Fruit fly (Drosophila melanogaster) whole organism, embryonic: ENCODE measurements around the gene CG44362.

Source experiments
- CG10462 ChIP-seq: fragments of 200-800 bp; sonication (Bioruptor generic); optimal IDR thresholded peaks from 2 replicates; lab custom pipeline; 2016; ENCODE audit warnings: missing biosample characterization, missing genetic modification characterization
- CG10654 ChIP-seq: fragments of 200-800 bp; sonication (Bioruptor generic); optimal IDR thresholded peaks from 2 replicates; lab custom pipeline; 2016; ENCODE audit warnings: missing biosample characterization, missing genetic modification characterization
- CG10959 ChIP-seq: fragments of 200-800 bp; sonication (Bioruptor generic); IDR thresholded peaks from 2 replicates; pipeline ENCODE4 v1.3.6; 2022; ENCODE audit warnings: missing biosample characterization, missing genetic modification characterization
- CG11247 ChIP-seq: fragments of 200-800 bp; sonication (Bioruptor generic); IDR thresholded peaks from 2 replicates; pipeline ENCODE4 v1.3.6; 2022; ENCODE audit warnings: missing biosample characterization, missing genetic modification characterization
- CG12659 ChIP-seq: fragments of 200-800 bp; sonication (Bioruptor generic); optimal IDR thresholded peaks from 3 replicates; lab custom pipeline; 2017; ENCODE audit warnings: mild to moderate bottlenecking, missing biosample characterization, missing genetic modification reagents, missing genetic modification characterization
- CG13296 ChIP-seq: fragments of 200-800 bp; sonication (Bioruptor generic); optimal IDR thresholded peaks from 3 replicates; lab custom pipeline; 2018; ENCODE audit warnings: missing biosample characterization, mild to moderate bottlenecking, missing genetic modification characterization
- CG14860 ChIP-seq: fragments of 200-800 bp; sonication (Bioruptor generic); IDR thresholded peaks from 3 replicates; pipeline ENCODE4 v1.3.6; 2022; ENCODE audit warnings: missing biosample characterization, missing genetic modification characterization; ENCODE audit not compliant: partially characterized antibody
- CG1602 ChIP-seq: fragments of 200-800 bp; sonication (Bioruptor generic); optimal IDR thresholded peaks from 3 replicates; lab custom pipeline; 2016; ENCODE audit warnings: missing biosample characterization, missing genetic modification characterization
- CG1792 ChIP-seq: fragments of 200-800 bp; sonication (Bioruptor generic); optimal IDR thresholded peaks from 2 replicates; lab custom pipeline; 2016; ENCODE audit warnings: missing biosample characterization, missing genetic modification characterization
- CG18011 ChIP-seq: fragments of 200-800 bp; sonication (Bioruptor generic); optimal IDR thresholded peaks from 2 replicates; lab custom pipeline; 2017; ENCODE audit warnings: missing biosample characterization, missing genetic modification characterization, mild to moderate bottlenecking, moderate library complexity, missing genotype
- CG2199 ChIP-seq: fragments of 200-800 bp; sonication (Bioruptor generic); IDR thresholded peaks from 3 replicates; pipeline ENCODE4 v1.3.6; 2022; ENCODE audit warnings: missing biosample characterization, missing genetic modification characterization
- CG2678 ChIP-seq: fragments of 200-800 bp; sonication (Bioruptor generic); optimal IDR thresholded peaks from 3 replicates; lab custom pipeline; 2019; ENCODE audit warnings: missing biosample characterization, mild to moderate bottlenecking, missing genetic modification characterization, moderate library complexity
- CG3065 ChIP-seq: fragments of 200-800 bp; sonication (Bioruptor generic); optimal IDR thresholded peaks from 2 replicates; lab custom pipeline; 2016; ENCODE audit warnings: missing biosample characterization, missing genetic modification characterization
- CG32772 ChIP-seq: fragments of 200-800 bp; sonication (Bioruptor generic); IDR thresholded peaks from 2 replicates; pipeline ENCODE4 v1.3.6; 2022; ENCODE audit warnings: missing biosample characterization, missing genetic modification characterization
- CG3726 ChIP-seq: fragments of 200-800 bp; sonication (Bioruptor generic); IDR thresholded peaks from 3 replicates; pipeline ENCODE4, ENCODE4 v1.3.6; 2022; ENCODE audit warnings: missing biosample characterization, missing genetic modification characterization
- CG3838 ChIP-seq: fragments of 200-800 bp; sonication (Bioruptor generic); optimal IDR thresholded peaks from 3 replicates; lab custom pipeline; 2016; ENCODE audit warnings: missing biosample characterization, missing genetic modification characterization
- CG4707 ChIP-seq: fragments of 200-800 bp; sonication (Bioruptor generic); optimal IDR thresholded peaks from 2 replicates; lab custom pipeline; 2018; ENCODE audit warnings: missing biosample characterization, mild to moderate bottlenecking, missing genetic modification characterization, moderate library complexity
- CG8388 ChIP-seq: fragments of 200-800 bp; sonication (Bioruptor generic); optimal IDR thresholded peaks from 2 replicates; lab custom pipeline; 2019; ENCODE audit warnings: missing biosample characterization, mild to moderate bottlenecking, missing genetic modification characterization, moderate library complexity
- D19A ChIP-seq: fragments of 200-800 bp; optimal IDR thresholded peaks from 3 replicates; lab custom pipeline; 2019; ENCODE audit warnings: missing biosample characterization, mild to moderate bottlenecking, missing genetic modification characterization, moderate library complexity
- D19B ChIP-seq: fragments of 200-800 bp; sonication (Bioruptor generic); optimal IDR thresholded peaks from 2 replicates; lab custom pipeline; 2017; ENCODE audit warnings: missing biosample characterization, mild to moderate bottlenecking, missing genetic modification characterization
- Dip2 ChIP-seq: fragments of 200-800 bp; sonication (Bioruptor generic); IDR thresholded peaks from 2 replicates; pipeline ENCODE4 v1.3.6; 2022; ENCODE audit warnings: missing biosample characterization, missing genetic modification characterization
- E2f1 ChIP-seq: fragments of 200-800 bp; sonication (Bioruptor generic); IDR thresholded peaks from 2 replicates; pipeline ENCODE4 v1.3.6; 2022; ENCODE audit warnings: missing biosample characterization, missing genetic modification characterization
- ERR ChIP-seq: fragments of 200-800 bp; sonication (Bioruptor generic); optimal IDR thresholded peaks from 2 replicates; lab custom pipeline; 2016; ENCODE audit warnings: missing biosample characterization, missing genetic modification characterization
- H15 ChIP-seq: fragments of 200-800 bp; sonication (Bioruptor generic); IDR thresholded peaks from 3 replicates; pipeline ENCODE4 v1.3.6; 2022; ENCODE audit warnings: missing biosample characterization, missing genetic modification characterization
- HLH4C ChIP-seq: fragments of 200-800 bp; sonication (Bioruptor generic); IDR thresholded peaks from 3 replicates; pipeline ENCODE4 v1.3.6; 2022; ENCODE audit warnings: missing biosample characterization, missing genetic modification characterization; ENCODE audit not compliant: partially characterized antibody
- HLH54F ChIP-seq: fragments of 200-800 bp; sonication (Bioruptor generic); optimal IDR thresholded peaks from 3 replicates; lab custom pipeline; 2016; ENCODE audit warnings: missing biosample characterization, missing genetic modification characterization
- Hr3 ChIP-seq: fragments of 200-800 bp; sonication (Bioruptor generic); optimal IDR thresholded peaks from 3 replicates; lab custom pipeline; 2016; ENCODE audit warnings: missing biosample characterization, missing genetic modification characterization
- Hr51 ChIP-seq, 2 experiments: fragments of 200-800 bp; sonication (Bioruptor generic); optimal IDR thresholded peaks; 2 replicates in 1 of 2; 3 replicates in 1 of 2; lab custom pipeline; 2016 to 2018; ENCODE audit warnings: missing biosample characterization in 2 of 2, missing genetic modification characterization in 2 of 2, mild to moderate bottlenecking in 1 of 2, moderate library complexity in 1 of 2
- MTF-1 ChIP-seq: fragments of 200-800 bp; sonication (Bioruptor generic); optimal IDR thresholded peaks from 2 replicates; lab custom pipeline; 2018; ENCODE audit warnings: missing biosample characterization, mild to moderate bottlenecking, missing genetic modification characterization, borderline replicate concordance
- Mes4 ChIP-seq: fragments of 200-800 bp; sonication (Bioruptor generic); optimal IDR thresholded peaks from 2 replicates; lab custom pipeline; 2016; ENCODE audit warnings: missing biosample characterization, missing genetic modification characterization
- Neu2 ChIP-seq: fragments of 200-800 bp; sonication (Bioruptor generic); optimal IDR thresholded peaks from 3 replicates; lab custom pipeline; 2016; ENCODE audit warnings: missing biosample characterization, missing genetic modification characterization, borderline replicate concordance
- Rx ChIP-seq: fragments of 200-800 bp; sonication (Bioruptor generic); IDR thresholded peaks from 2 replicates; pipeline ENCODE4 v1.3.6; 2022; ENCODE audit warnings: missing biosample characterization, missing genetic modification characterization
- aop ChIP-seq: fragments of 200-800 bp; sonication (Bioruptor generic); IDR thresholded peaks from 2 replicates; pipeline ENCODE4 v1.3.6; 2022; ENCODE audit warnings: missing biosample characterization, missing genetic modification characterization
- bbx ChIP-seq: fragments of 200-800 bp; sonication (Bioruptor generic); IDR thresholded peaks from 2 replicates; pipeline ENCODE4 v1.3.6; 2022; ENCODE audit warnings: missing biosample characterization, missing genetic modification characterization; ENCODE audit not compliant: partially characterized antibody
- br ChIP-seq: fragments of >200 bp; optimal IDR thresholded peaks from 2 replicates; lab custom pipeline; 2017
- cato ChIP-seq: fragments of 200-800 bp; sonication (Bioruptor generic); optimal IDR thresholded peaks from 2 replicates; lab custom pipeline; 2016; ENCODE audit warnings: missing biosample characterization, missing genetic modification characterization, borderline replicate concordance
- chinmo ChIP-seq: fragments of 200-800 bp; sonication (Bioruptor generic); IDR thresholded peaks from 4 replicates; pipeline ENCODE4 v1.3.6; 2022; ENCODE audit warnings: missing biosample characterization, missing genetic modification characterization; ENCODE audit not compliant: partially characterized antibody
- chm ChIP-seq: fragments of 200-800 bp; sonication (Bioruptor generic); IDR thresholded peaks from 2 replicates; pipeline ENCODE4 v1.3.6; 2022; ENCODE audit warnings: missing biosample characterization, missing genetic modification characterization
- dati ChIP-seq: fragments of 200-800 bp; sonication (Bioruptor generic); IDR thresholded peaks from 2 replicates; pipeline ENCODE4 v1.3.6; 2022; ENCODE audit warnings: missing biosample characterization, missing genetic modification characterization
- dpn ChIP-seq, 2 experiments: fragments of 200-800 bp; sonication (Bioruptor generic); optimal IDR thresholded peaks; 3 replicates each; lab custom pipeline; 2016; ENCODE audit warnings: missing biosample characterization in 2 of 2, missing genetic modification characterization in 2 of 2
- ems ChIP-seq: fragments of 200-800 bp; sonication (Bioruptor generic); optimal IDR thresholded peaks from 3 replicates; lab custom pipeline; 2016; ENCODE audit warnings: missing biosample characterization, missing genetic modification characterization
- gro ChIP-seq: fragments of 200-800 bp; sonication (Bioruptor generic); optimal IDR thresholded peaks from 2 replicates; lab custom pipeline; 2016; ENCODE audit warnings: missing biosample characterization, missing genetic modification characterization
- mld ChIP-seq: fragments of 200-800 bp; sonication (Bioruptor generic); IDR thresholded peaks from 3 replicates; pipeline ENCODE4 v1.3.6; 2022; ENCODE audit warnings: missing biosample characterization, missing genetic modification characterization; ENCODE audit not compliant: partially characterized antibody
- nerfin-1 ChIP-seq: fragments of 200-800 bp; sonication (Bioruptor generic); optimal IDR thresholded peaks from 3 replicates; lab custom pipeline; 2019; ENCODE audit warnings: missing biosample characterization, mild to moderate bottlenecking, missing genetic modification characterization, moderate library complexity
- p53 ChIP-seq: fragments of 200-800 bp; sonication (Bioruptor generic); optimal IDR thresholded peaks from 2 replicates; lab custom pipeline; 2016; ENCODE audit warnings: missing biosample characterization, missing genetic modification characterization
- sens ChIP-seq: fragments of 200-800 bp; sonication (Bioruptor generic); peaks from one replicate; lab custom pipeline; 2016; ENCODE audit warnings: missing biosample characterization, missing genetic modification characterization
- shn ChIP-seq: fragments of 200-800 bp; sonication (Bioruptor generic); optimal IDR thresholded peaks from 3 replicates; lab custom pipeline; 2016; ENCODE audit warnings: missing biosample characterization, missing genetic modification characterization
- so ChIP-seq: fragments of 200-800 bp; sonication (Bioruptor generic); IDR thresholded peaks from 3 replicates; pipeline ENCODE4 v1.3.6; 2022; ENCODE audit warnings: missing biosample characterization, missing genetic modification characterization
- tll ChIP-seq, 2 experiments: fragments of 200-800 bp in 1 of 2; fragments of >200 bp in 1 of 2; sonication (Bioruptor generic) in 1 of 2; optimal IDR thresholded peaks; 2 replicates each; lab custom pipeline; 2017 to 2019; ENCODE audit warnings: missing biosample characterization in 2 of 2, missing genetic modification characterization in 2 of 2, mild to moderate bottlenecking in 1 of 2, moderate library complexity in 1 of 2
- wek ChIP-seq: fragments of 200-800 bp; sonication (Bioruptor generic); optimal IDR thresholded peaks from 3 replicates; lab custom pipeline; 2018; ENCODE audit warnings: missing biosample characterization, mild to moderate bottlenecking, missing genetic modification characterization, moderate library complexity
- wor ChIP-seq: fragments of 200-800 bp; sonication (Bioruptor generic); IDR thresholded peaks from 2 replicates; pipeline ENCODE4 v1.3.6; 2022; ENCODE audit warnings: missing biosample characterization, missing genetic modification characterization

The CG44362 gene

dm6 chr3L:11375304-11375703, 22.0 kb upstream of the CG44362 start (continued):
- no peak for TF ChIP-seq wek (GFP tag; lab: Kevin White, UChicago)
- no peak for TF ChIP-seq Dip2 (GFP tag; lab: Robert Waterston, UW)
- TF ChIP-seq CG13296 (GFP tag; lab: Kevin White, UChicago): no peak
- no peak; the same call in 2 of the 3 replicates for TF ChIP-seq CG3726 (GFP tag; lab: Robert Waterston, UW)
- peak; percentile 79 for TF ChIP-seq D19A (tag; lab: Kevin White, UChicago)
- TF ChIP-seq shn (GFP tag; lab: Kevin White, UChicago): no peak
- no peak for TF ChIP-seq aop
- no peak for TF ChIP-seq chinmo (GFP tag; lab: Robert Waterston, UW)
- peak; percentile 62 for TF ChIP-seq CG10654
- no peak for TF ChIP-seq bbx (GFP tag; lab: Robert Waterston, UW)
- no peak for TF ChIP-seq Neu2
- TF ChIP-seq p53 (GFP tag; lab: Kevin White, UChicago): no peak
- TF ChIP-seq D19B (GFP tag; lab: Kevin White, UChicago): no peak
- TF ChIP-seq wor (GFP tag; lab: Robert Waterston, UW): peak; percentile 40; the same call in 1 of the 2 replicates
- TF ChIP-seq br (lab: Kevin White, UChicago): no peak
- TF ChIP-seq dpn (GFP tag; optimal IDR thresholded peaks at IDR 0.05; lab: Kevin White, UChicago): peak; percentile 36 to 60
- no peak for TF ChIP-seq HLH54F (GFP tag; lab: Kevin White, UChicago)
- TF ChIP-seq Hr3 (GFP tag; lab: Kevin White, UChicago): peak; percentile 58
- TF ChIP-seq CG14860: no peak
- TF ChIP-seq CG4707 (GFP tag; lab: Kevin White, UChicago): peak; percentile 29
- no peak; the same call in 1 of the 2 replicates for TF ChIP-seq chm
- no peak for TF ChIP-seq ERR (GFP tag; lab: Kevin White, UChicago)
- TF ChIP-seq gro: no peak
- TF ChIP-seq cato (GFP tag; lab: Kevin White, UChicago): no peak
- peak; percentile 86 for TF ChIP-seq CG8388 (GFP tag; lab: Kevin White, UChicago)
- TF ChIP-seq CG12659 (GFP tag; lab: Kevin White, UChicago): peak; percentile 47
- TF ChIP-seq nerfin-1 (tag; lab: Kevin White, UChicago): peak; percentile 44
- no peak for TF ChIP-seq mld
- peak; percentile 29 for TF ChIP-seq CG10462 (GFP tag; lab: Kevin White, UChicago)
- 0 out of 3 replicates have a peak, but pooled peaks have one; percentile 5 for TF ChIP-seq H15 (GFP tag; lab: Robert Waterston, UW)
- TF ChIP-seq so (GFP tag; lab: Robert Waterston, UW): peak; percentile 83
- TF ChIP-seq CG10959 (GFP tag; lab: Robert Waterston, UW): peak; percentile 71
- peak; percentile 39 for TF ChIP-seq Mes4 (GFP tag; lab: Kevin White, UChicago)
- peak; percentile 69 for TF ChIP-seq CG1602 (GFP tag; lab: Kevin White, UChicago)
- TF ChIP-seq CG3838 (GFP tag; lab: Kevin White, UChicago): no peak
- TF ChIP-seq ems: no peak
- TF ChIP-seq CG18011 (GFP tag; lab: Kevin White, UChicago): no peak
- TF ChIP-seq CG3065 (GFP tag; lab: Kevin White, UChicago): peak; percentile 41
- TF ChIP-seq Rx (GFP tag; lab: Robert Waterston, UW): no peak; the same call in 1 of the 2 replicates
- TF ChIP-seq Hr51 (GFP tag; optimal IDR thresholded peaks at IDR 0.05; lab: Kevin White, UChicago): peak in 1 of 2 experiments; percentile 61
- no peak for TF ChIP-seq HLH4C (GFP tag; lab: Robert Waterston, UW)
- no peak for TF ChIP-seq dati (GFP tag; lab: Robert Waterston, UW)
- TF ChIP-seq MTF-1 (GFP tag; lab: Kevin White, UChicago): peak; percentile 59
- TF ChIP-seq CG32772: peak; percentile 64
- TF ChIP-seq tll (GFP tag; optimal IDR thresholded peaks at IDR 0.05; lab: Kevin White, UChicago): no peak
- peak; percentile 97 for TF ChIP-seq sens (GFP tag; lab: Kevin White, UChicago)
- no peak for TF ChIP-seq CG11247 (GFP tag; lab: Robert Waterston, UW)
- peak; percentile 62 for TF ChIP-seq CG1792 (GFP tag; lab: Kevin White, UChicago)
- peak; percentile 7; the same call in 2 of the 3 replicates for TF ChIP-seq CG2199
- TF ChIP-seq E2f1 (GFP tag; lab: Robert Waterston, UW): peak; percentile 47; the same call in 1 of the 2 replicates
- TF ChIP-seq CG2678 (tag; lab: Kevin White, UChicago): peak; percentile 76
